Worm (Caenorhabditis elegans): ENCODE measurements around the gene T24F1.7.

DNA sequence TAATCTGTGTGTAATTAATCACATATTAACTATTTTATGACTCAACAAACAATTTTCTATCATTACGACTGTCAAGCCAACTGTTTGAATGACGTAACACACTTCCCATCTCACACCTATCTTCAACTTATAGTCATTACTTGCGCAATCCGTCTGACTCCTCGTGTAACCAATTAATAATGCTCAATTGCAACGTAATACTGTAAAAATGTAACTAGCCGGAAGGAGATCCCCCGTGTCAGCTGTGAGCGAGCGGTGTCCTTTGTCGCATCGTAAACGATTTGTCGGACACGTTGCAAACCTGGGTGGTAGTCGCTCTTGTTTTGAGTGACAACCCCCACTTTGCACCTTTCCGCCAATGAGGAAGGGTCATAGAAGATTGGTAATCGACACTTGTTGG lies 24.2 kb upstream of the T24F1.7 start:
- TF ChIP-seq pqm-1 (tag; optimal IDR thresholded peaks at IDR 0.05) (no peak), fkh-10 (GFP tag; optimal IDR thresholded peaks at IDR 0.05) (no peak), pha-4 (GFP tag; IDR thresholded peaks at IDR 0.05) (no peak), pha-4 (tag; optimal IDR thresholded peaks at IDR 0.05) (no peak), nhr-10 (tag; optimal IDR thresholded peaks at IDR 0.05) (no peak), lir-3 (tag; optimal IDR thresholded peaks at IDR 0.05) (no peak), lin-15B (tag; optimal IDR thresholded peaks at IDR 0.05) (no peak)
